Worm (Caenorhabditis elegans) whole organism, L4 larva: ENCODE data around the gene metl-6.

Experiments used
- D1046.2 ChIP-seq: fragments of 200-800 bp; sonication (Bioruptor generic); IDR thresholded peaks from 2 replicates; pipeline ENCODE4 v1.3.6; 2022; ENCODE audit warnings: missing genetic modification characterization, missing compliant biosample characterization
- F10B5.3 ChIP-seq: sonication (generic microtip); optimal IDR thresholded peaks from 2 replicates; lab custom pipeline; 2016; ENCODE audit warnings: mild to moderate bottlenecking, missing genetic modification characterization, missing compliant biosample characterization
- F26F4.8 ChIP-seq: fragments of 200-800 bp; sonication (Bioruptor generic); conservative IDR thresholded peaks from 2 replicates; pipeline ENCODE4 v1.3.6; 2022; ENCODE audit warnings: missing genetic modification characterization, missing compliant biosample characterization
- F44E2.7 ChIP-seq: fragments of 200-800 bp; sonication (Bioruptor generic); IDR thresholded peaks from 2 replicates; pipeline ENCODE4 v2.1.2; 2022; ENCODE audit warnings: missing genetic modification characterization, missing compliant biosample characterization
- T20F7.1 ChIP-seq: fragments of 200-800 bp; sonication (Bioruptor generic); optimal IDR thresholded peaks from 2 replicates; lab custom pipeline; 2018; ENCODE audit warnings: mild to moderate bottlenecking, missing genetic modification characterization, missing compliant biosample characterization
- T26A8.4 ChIP-seq: fragments of 200-800 bp; sonication (Bioruptor generic); IDR thresholded peaks from 2 replicates; pipeline ENCODE4 v1.3.6; 2022; ENCODE audit warnings: missing genetic modification characterization, missing compliant biosample characterization
- Y105C5A.15 ChIP-seq: fragments of 200-800 bp; sonication (Bioruptor generic); IDR thresholded peaks from 2 replicates; pipeline ENCODE4 v1.3.6; 2022; ENCODE audit warnings: missing genetic modification characterization, missing compliant biosample characterization
- Y75B8A.6 ChIP-seq: fragments of 200-800 bp; sonication (Bioruptor generic); IDR thresholded peaks from 2 replicates; pipeline ENCODE4 v1.3.6; 2022; ENCODE audit warnings: missing genetic modification reagents, missing genetic modification characterization, missing compliant biosample characterization
- ZK337.2 ChIP-seq: fragments of 200-800 bp; sonication (Bioruptor generic); IDR thresholded peaks from 2 replicates; pipeline ENCODE4 v1.3.6; 2022; ENCODE audit warnings: missing genetic modification reagents, missing genetic modification characterization, missing compliant biosample characterization
- ZK546.5 ChIP-seq, 2 experiments: sonication (generic microtip); optimal IDR thresholded peaks; 2 replicates each; lab custom pipeline; 2017; ENCODE audit warnings: missing biosample characterization in 2 of 2, missing genetic modification characterization in 2 of 2
- aha-1 ChIP-seq: fragments of 150-350 bp; peaks from one replicate; lab custom pipeline; 2014; ENCODE audit warnings: missing biosample characterization, missing genetic modification characterization
- ama-1 ChIP-seq: fragments of 150-350 bp; optimal IDR thresholded peaks from 2 replicates; lab custom pipeline; 2014; ENCODE audit warnings: inconsistent platforms, mixed read lengths
- arid-1 ChIP-seq: fragments of 200-800 bp; sonication (Bioruptor generic); conservative IDR thresholded peaks from 2 replicates; pipeline ENCODE4 v1.3.6; 2022; ENCODE audit warnings: missing genetic modification reagents, missing genetic modification characterization, missing compliant biosample characterization
- ceh-20 ChIP-seq: fragments of 200-800 bp; sonication (Bioruptor generic); IDR thresholded peaks from 2 replicates; pipeline ENCODE4 v1.3.6; 2022; ENCODE audit warnings: missing genetic modification reagents, missing genetic modification characterization, missing compliant biosample characterization
- ceh-28 ChIP-seq: fragments of 150-350 bp; optimal IDR thresholded peaks from 2 replicates; lab custom pipeline; 2014; ENCODE audit warnings: missing biosample characterization, missing genetic modification reagents, missing genetic modification characterization
- daf-12 ChIP-seq: fragments of 150-350 bp; optimal IDR thresholded peaks from 2 replicates; lab custom pipeline; 2014; ENCODE audit warnings: missing biosample characterization, missing genetic modification reagents, missing genetic modification characterization
- daf-16 ChIP-seq, 3 experiments: sonication (generic microtip); optimal IDR thresholded peaks; 2 replicates each; lab custom pipeline; 2016 to 2017; ENCODE audit warnings: missing genetic modification characterization in 3 of 3, missing genetic modification reagents in 3 of 3, mild to moderate bottlenecking in 2 of 3, missing compliant biosample characterization in 2 of 3, missing biosample characterization in 1 of 3, moderate library complexity in 1 of 3
- dve-1 ChIP-seq: sonication (generic microtip); optimal IDR thresholded peaks from 2 replicates; lab custom pipeline; 2017; ENCODE audit warnings: antibody characterized with exemption, mild to moderate bottlenecking, missing genetic modification characterization, missing compliant biosample characterization; ENCODE audit not compliant: insufficient read depth
- egl-27 ChIP-seq: sonication (generic microtip); optimal IDR thresholded peaks from 3 replicates; lab custom pipeline; 2017; ENCODE audit warnings: missing biosample characterization, missing genetic modification reagents, missing genetic modification characterization
- fkh-10 ChIP-seq: fragments of 150-350 bp; optimal IDR thresholded peaks from 2 replicates; lab custom pipeline; 2014; ENCODE audit warnings: missing biosample characterization, missing genetic modification reagents, missing genetic modification characterization
- fos-1 ChIP-seq: fragments of 150-350 bp; optimal IDR thresholded peaks from 2 replicates; lab custom pipeline; 2014; ENCODE audit warnings: missing biosample characterization, missing genetic modification characterization
- gei-8 ChIP-seq: fragments of 200-800 bp; sonication (Bioruptor generic); optimal IDR thresholded peaks from 2 replicates; lab custom pipeline; 2018; ENCODE audit warnings: mild to moderate bottlenecking, missing genetic modification characterization, missing compliant biosample characterization
- hif-1 ChIP-seq, 2 experiments: sonication (generic microtip); optimal IDR thresholded peaks; 2 replicates each; lab custom pipeline; 2016 to 2017; ENCODE audit warnings: missing compliant biosample characterization in 2 of 2, missing genetic modification characterization in 2 of 2, missing genetic modification reagents in 2 of 2, missing genotype in 2 of 2, mild to moderate bottlenecking in 1 of 2
- hlh-30 ChIP-seq: sonication (generic microtip); optimal IDR thresholded peaks from 2 replicates; lab custom pipeline; 2017; ENCODE audit warnings: antibody characterized with exemption, mild to moderate bottlenecking, missing genetic modification characterization, missing compliant biosample characterization; ENCODE audit not compliant: insufficient read depth
- hmg-1.1 ChIP-seq: fragments of 200-800 bp; sonication (Bioruptor generic); IDR thresholded peaks from 2 replicates; pipeline ENCODE4 v1.3.6; 2022; ENCODE audit warnings: missing genetic modification reagents, missing genetic modification characterization, missing compliant biosample characterization
- jun-1 ChIP-seq: fragments of 150-350 bp; optimal IDR thresholded peaks from 2 replicates; lab custom pipeline; 2014; ENCODE audit warnings: missing biosample characterization, missing genetic modification reagents, missing genetic modification characterization
- lin-15B ChIP-seq: fragments of 150-350 bp; sonication (generic microtip); optimal IDR thresholded peaks from 3 replicates; lab custom pipeline; 2014; ENCODE audit warnings: missing biosample characterization, missing genetic modification characterization
- lin-38 ChIP-seq: fragments of 200-800 bp; sonication (Bioruptor generic); IDR thresholded peaks from 2 replicates; pipeline ENCODE4 v1.3.6; 2022; ENCODE audit warnings: missing genetic modification reagents, missing genetic modification characterization, missing compliant biosample characterization
- mxl-2 ChIP-seq: fragments of 200-800 bp; sonication (Bioruptor generic); conservative IDR thresholded peaks from 2 replicates; pipeline ENCODE4 v1.3.6; 2022; ENCODE audit warnings: missing genetic modification reagents, missing genetic modification characterization, missing compliant biosample characterization
- nhr-10 ChIP-seq: fragments of 150-350 bp; optimal IDR thresholded peaks from 2 replicates; lab custom pipeline; 2014; ENCODE audit warnings: missing biosample characterization, missing genetic modification characterization
- nhr-102 ChIP-seq: sonication (generic microtip); optimal IDR thresholded peaks from 2 replicates; lab custom pipeline; 2016; ENCODE audit warnings: mild to moderate bottlenecking, missing genetic modification characterization, moderate library complexity, missing compliant biosample characterization
- nhr-25 ChIP-seq: sonication (generic microtip); optimal IDR thresholded peaks from 2 replicates; lab custom pipeline; 2017; ENCODE audit warnings: missing genetic modification characterization, mild to moderate bottlenecking, missing compliant biosample characterization, antibody characterized with exemption, moderate library complexity, borderline replicate concordance; ENCODE audit not compliant: insufficient read depth
- nhr-28 ChIP-seq: fragments of 150-350 bp; optimal IDR thresholded peaks from 2 replicates; lab custom pipeline; 2014; ENCODE audit warnings: missing biosample characterization, missing genetic modification characterization
- nhr-41 ChIP-seq: fragments of 200-800 bp; sonication (Bioruptor generic); IDR thresholded peaks from 2 replicates; pipeline ENCODE4 v1.3.6; 2022; ENCODE audit warnings: missing genetic modification reagents, missing genetic modification characterization, missing compliant biosample characterization
- nhr-42 ChIP-seq: fragments of 200-800 bp; sonication (Bioruptor generic); IDR thresholded peaks from 2 replicates; pipeline ENCODE4 v1.3.6; 2022; ENCODE audit warnings: missing genetic modification characterization, missing compliant biosample characterization
- nhr-6 ChIP-seq: fragments of 150-350 bp; optimal IDR thresholded peaks from 2 replicates; lab custom pipeline; 2014; ENCODE audit warnings: missing biosample characterization, missing genetic modification characterization
- pha-4 ChIP-seq, 2 experiments: fragments of 150-350 bp in 1 of 2; fragments of 200-800 bp in 1 of 2; sonication (Bioruptor generic) in 1 of 2; IDR thresholded peaks in 1 of 2; optimal IDR thresholded peaks in 1 of 2; 2 replicates each; pipeline versions ENCODE4 v1.3.6 to Lab custom; 2014 to 2022; ENCODE audit warnings: missing genetic modification characterization in 2 of 2, missing genetic modification reagents in 2 of 2, missing biosample characterization in 1 of 2, missing compliant biosample characterization in 1 of 2
- php-3 ChIP-seq: fragments of 200-800 bp; sonication (Bioruptor generic); IDR thresholded peaks from 2 replicates; pipeline ENCODE4 v1.3.6; 2022; ENCODE audit warnings: missing genetic modification reagents, missing genetic modification characterization, missing compliant biosample characterization
- pqm-1 ChIP-seq: sonication (generic microtip); optimal IDR thresholded peaks from 2 replicates; lab custom pipeline; 2017; ENCODE audit warnings: missing biosample characterization, missing genetic modification characterization
- rbr-2 ChIP-seq: sonication (generic microtip); optimal IDR thresholded peaks from 2 replicates; lab custom pipeline; 2016; ENCODE audit warnings: missing genotype, missing genetic modification characterization, missing compliant biosample characterization
- sdz-12 ChIP-seq: fragments of 200-800 bp; sonication (Bioruptor generic); optimal IDR thresholded peaks from 2 replicates; lab custom pipeline; 2018; ENCODE audit warnings: mild to moderate bottlenecking, missing genetic modification characterization, missing compliant biosample characterization
- skn-1 ChIP-seq: fragments of 150-350 bp; optimal IDR thresholded peaks from 2 replicates; lab custom pipeline; 2014; ENCODE audit warnings: missing biosample characterization, missing genetic modification characterization
- snpc-1.2 ChIP-seq: fragments of 200-800 bp; sonication (Bioruptor generic); IDR thresholded peaks from 2 replicates; pipeline ENCODE4 v1.3.6; 2022; ENCODE audit warnings: missing genetic modification reagents, missing genetic modification characterization, missing compliant biosample characterization
- snpc-4 ChIP-seq: fragments of 150-350 bp; optimal IDR thresholded peaks from 2 replicates; lab custom pipeline; 2014; ENCODE audit warnings: missing biosample characterization, missing genetic modification characterization
- tag-97 ChIP-seq: fragments of 200-800 bp; sonication (Bioruptor generic); IDR thresholded peaks from 2 replicates; pipeline ENCODE4 v1.3.6; 2022; ENCODE audit warnings: missing genetic modification characterization, missing compliant biosample characterization
- tra-1 ChIP-seq: fragments of 200-800 bp; sonication (Bioruptor generic); IDR thresholded peaks from 2 replicates; pipeline ENCODE4 v1.3.6; 2022; ENCODE audit warnings: missing genetic modification reagents, missing genetic modification characterization, missing compliant biosample characterization
- unc-130 ChIP-seq: sonication (generic microtip); optimal IDR thresholded peaks from 2 replicates; lab custom pipeline; 2016; ENCODE audit warnings: missing genetic modification reagents, missing genetic modification characterization, missing compliant biosample characterization
- unc-39 ChIP-seq: sonication (generic microtip); optimal IDR thresholded peaks from 2 replicates; lab custom pipeline; 2017; ENCODE audit warnings: missing biosample characterization, missing genetic modification characterization
- zag-1 ChIP-seq: fragments of 150-350 bp; optimal IDR thresholded peaks from 2 replicates; lab custom pipeline; 2014; ENCODE audit warnings: missing biosample characterization, missing genetic modification characterization
- zfp-3 ChIP-seq: fragments of 200-800 bp; sonication (Bioruptor generic); conservative IDR thresholded peaks from 2 replicates; pipeline ENCODE4 v1.3.6; 2022; ENCODE audit warnings: missing genetic modification reagents, missing genetic modification characterization, missing compliant biosample characterization
- zip-11 ChIP-seq: fragments of 200-800 bp; sonication (Bioruptor generic); IDR thresholded peaks from 2 replicates; pipeline ENCODE4 v1.3.6; 2022; ENCODE audit warnings: missing genetic modification characterization, missing compliant biosample characterization
- ztf-11 ChIP-seq: fragments of 150-350 bp; optimal IDR thresholded peaks from 2 replicates; lab custom pipeline; 2014; ENCODE audit warnings: missing biosample characterization, missing genetic modification characterization

metl-6 gene

DNA sequence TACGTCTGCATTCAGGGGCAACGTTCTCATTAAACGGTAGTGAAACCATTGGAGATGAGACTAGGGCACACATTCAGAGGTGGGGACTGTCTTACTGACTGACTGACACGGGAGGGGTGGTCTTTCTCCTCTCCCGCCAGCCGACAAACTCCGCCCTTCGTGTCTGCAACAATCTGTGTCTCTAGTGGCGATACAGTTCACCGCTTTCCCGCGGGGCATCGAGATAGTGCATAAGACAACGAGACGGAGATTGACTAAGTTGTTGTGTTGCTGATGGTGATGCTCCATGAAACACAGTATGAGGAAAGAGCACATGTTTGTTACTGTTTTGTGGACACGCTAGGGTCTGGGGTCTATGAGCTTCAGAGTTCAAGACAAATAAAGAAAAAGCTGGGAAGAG lies 48.1 kb downstream of the metl-6 start (continued):
- TF ChIP-seq T26A8.4 (GFP tag; lab: Robert Waterston, UW), result no peak
- TF ChIP-seq Y75B8A.6 (GFP tag; lab: Robert Waterston, UW), result no peak
- TF ChIP-seq dve-1 (tag; lab: Kevin White, UChicago), result peak; percentile 34
- no peak for TF ChIP-seq ZK337.2 (GFP tag; lab: Robert Waterston, UW)
- TF ChIP-seq hmg-1.1 (GFP tag; lab: Robert Waterston, UW), result peak; percentile 42; the same call in 1 of the 2 replicates
- TF ChIP-seq ztf-11, result no peak
- TF ChIP-seq gei-8 (GFP tag; lab: Kevin White, UChicago), result no peak
- no peak for TF ChIP-seq fkh-10
- TF ChIP-seq unc-39 (tag; lab: Kevin White, UChicago), result no peak
- TF ChIP-seq D1046.2 (GFP tag; lab: Robert Waterston, UW), result no peak
- no peak for TF ChIP-seq rbr-2 (tag; lab: Kevin White, UChicago)
- TF ChIP-seq egl-27 (tag; lab: Kevin White, UChicago), result no peak
- TF ChIP-seq ama-1 (lab: Kevin White, UChicago), result no peak
- no peak for TF ChIP-seq snpc-4 (tag; lab: Kevin White, UChicago)
- TF ChIP-seq F26F4.8, result no peak
- no peak for TF ChIP-seq sdz-12 (GFP tag; lab: Kevin White, UChicago)
- TF ChIP-seq nhr-102 (tag; lab: Kevin White, UChicago), result no peak
- no peak for TF ChIP-seq arid-1
- no peak for TF ChIP-seq jun-1
- no peak for TF ChIP-seq zip-11 (GFP tag; lab: Robert Waterston, UW)
- no peak for TF ChIP-seq tra-1 (GFP tag; lab: Robert Waterston, UW)
- no peak for TF ChIP-seq skn-1 (tag; lab: Kevin White, UChicago)
- no peak for TF ChIP-seq F44E2.7 (GFP tag; lab: Robert Waterston, UW)
- TF ChIP-seq php-3 (GFP tag; lab: Robert Waterston, UW), result no peak
- TF ChIP-seq T20F7.1 (GFP tag; lab: Kevin White, UChicago), result no peak
- TF ChIP-seq F10B5.3 (tag; lab: Kevin White, UChicago), result no peak
- TF ChIP-seq zag-1 (tag; lab: Kevin White, UChicago), result no peak
- TF ChIP-seq tag-97 (GFP tag; lab: Robert Waterston, UW), result no peak
- TF ChIP-seq nhr-10, result no peak
- no peak for TF ChIP-seq fos-1 (tag; lab: Kevin White, UChicago)
- no peak for TF ChIP-seq daf-12
- no peak for TF ChIP-seq unc-130
- peak; percentile 65 for TF ChIP-seq hlh-30 (tag; lab: Kevin White, UChicago)
- no peak for TF ChIP-seq lin-38 (GFP tag; lab: Robert Waterston, UW)
- no peak for TF ChIP-seq Y105C5A.15 (GFP tag; lab: Robert Waterston, UW)
- no peak for TF ChIP-seq snpc-1.2 (GFP tag; lab: Robert Waterston, UW)
- peak; percentile 64 for TF ChIP-seq nhr-28 (tag; lab: Kevin White, UChicago)
- no peak for TF ChIP-seq ceh-28 (tag; lab: Kevin White, UChicago)
- TF ChIP-seq nhr-6, result no peak
- TF ChIP-seq mxl-2 (GFP tag; lab: Robert Waterston, UW), result no peak
- no peak for TF ChIP-seq nhr-42
- TF ChIP-seq lin-15B, result no peak
- TF ChIP-seq hif-1 (tag; optimal IDR thresholded peaks at IDR 0.05; lab: Kevin White, UChicago), result peak in 1 of 2 experiments; percentile 61
- no peak for TF ChIP-seq nhr-25
- TF ChIP-seq pqm-1 (tag; lab: Kevin White, UChicago), result no peak
- no peak for TF ChIP-seq daf-16 (GFP tag; optimal IDR thresholded peaks at IDR 0.05; lab: Kevin White, UChicago)
- peak; percentile 71 for TF ChIP-seq daf-16 (tag; optimal IDR thresholded peaks at IDR 0.05; lab: Kevin White, UChicago)
- TF ChIP-seq nhr-41, result no peak
- TF ChIP-seq aha-1 (tag; lab: Kevin White, UChicago), result no peak
- TF ChIP-seq zfp-3 (GFP tag; lab: Robert Waterston, UW), result no peak
- TF ChIP-seq pha-4 (GFP tag; IDR thresholded peaks at IDR 0.05; lab: Robert Waterston, UW), result peak; percentile 26; the same call in 1 of the 2 replicates
- no peak for TF ChIP-seq pha-4 (tag; optimal IDR thresholded peaks at IDR 0.05; lab: Kevin White, UChicago)
- no peak for TF ChIP-seq ceh-20 (GFP tag; lab: Robert Waterston, UW)
- no peak for TF ChIP-seq ZK546.5 (tag; optimal IDR thresholded peaks at IDR 0.05; lab: Kevin White, UChicago)
